Worm (Caenorhabditis elegans): Measurements from ENCODE around the gene F11C7.7.

ce11 chrX:17428803-17429202 is 30.4 kb downstream of the F11C7.7 start, which contains the start of gene pbo-6:
- no peak for TF ChIP-seq lin-39 (tag; optimal IDR thresholded peaks at IDR 0.05)
- TF ChIP-seq nhr-111 (GFP tag; optimal IDR thresholded peaks at IDR 0.05), result no peak
- no peak for TF ChIP-seq madf-5 (GFP tag; IDR thresholded peaks at IDR 0.05)
- TF ChIP-seq saeg-2 (GFP tag; IDR thresholded peaks at IDR 0.05), result no peak
- TF ChIP-seq nhr-11 (tag; optimal IDR thresholded peaks at IDR 0.05), result no peak
- no peak for TF ChIP-seq nhr-76 (tag; optimal IDR thresholded peaks at IDR 0.05)
- TF ChIP-seq snpc-4 (tag; optimal IDR thresholded peaks at IDR 0.05), result no peak
- no peak for TF ChIP-seq nhr-77 (tag; optimal IDR thresholded peaks at IDR 0.05)
- no peak for TF ChIP-seq lin-13 (GFP tag; optimal IDR thresholded peaks at IDR 0.05)
- no peak for TF ChIP-seq Y5F2A.4 (GFP tag; optimal IDR thresholded peaks at IDR 0.05)

Measured in whole organism, L4 larva.